Worm (Caenorhabditis elegans) whole organism, L4 larva: ENCODE data around the gene pkc-1.

Experiments
- D1046.2 ChIP-seq: fragments of 200-800 bp; sonication (Bioruptor generic); IDR thresholded peaks from 2 replicates; pipeline ENCODE4 v1.3.6; 2022; ENCODE audit warnings: missing genetic modification characterization, missing compliant biosample characterization
- F44E2.7 ChIP-seq: fragments of 200-800 bp; sonication (Bioruptor generic); IDR thresholded peaks from 2 replicates; pipeline ENCODE4 v2.1.2; 2022; ENCODE audit warnings: missing genetic modification characterization, missing compliant biosample characterization
- F49E8.2 ChIP-seq: sonication (generic microtip); optimal IDR thresholded peaks from 2 replicates; lab custom pipeline; 2016; ENCODE audit warnings: missing compliant biosample characterization, mild to moderate bottlenecking, missing genetic modification characterization, borderline replicate concordance
- T26A8.4 ChIP-seq: fragments of 200-800 bp; sonication (Bioruptor generic); IDR thresholded peaks from 2 replicates; pipeline ENCODE4 v1.3.6; 2022; ENCODE audit warnings: missing genetic modification characterization, missing compliant biosample characterization
- Y5F2A.4 ChIP-seq: fragments of 200-800 bp; sonication (Bioruptor generic); optimal IDR thresholded peaks from 2 replicates; lab custom pipeline; 2018; ENCODE audit warnings: mild to moderate bottlenecking, missing genetic modification characterization, missing compliant biosample characterization
- aha-1 ChIP-seq: fragments of 150-350 bp; peaks from one replicate; lab custom pipeline; 2014; ENCODE audit warnings: missing biosample characterization, missing genetic modification characterization
- aly-2 ChIP-seq: sonication (generic microtip); optimal IDR thresholded peaks from 2 replicates; lab custom pipeline; 2018; ENCODE audit warnings: missing biosample characterization, missing genetic modification characterization
- ama-1 ChIP-seq: fragments of 150-350 bp; optimal IDR thresholded peaks from 2 replicates; lab custom pipeline; 2014; ENCODE audit warnings: inconsistent platforms, mixed read lengths
- arid-1 ChIP-seq: fragments of 200-800 bp; sonication (Bioruptor generic); conservative IDR thresholded peaks from 2 replicates; pipeline ENCODE4 v1.3.6; 2022; ENCODE audit warnings: missing genetic modification reagents, missing genetic modification characterization, missing compliant biosample characterization
- ces-1 ChIP-seq: fragments of 150-350 bp; sonication (generic microtip); optimal IDR thresholded peaks from 4 replicates; lab custom pipeline; 2014; ENCODE audit warnings: missing biosample characterization, missing genetic modification reagents, missing genetic modification characterization
- cey-2 ChIP-seq: sonication (generic microtip); optimal IDR thresholded peaks from 3 replicates; lab custom pipeline; 2017; ENCODE audit warnings: missing genetic modification characterization, mild to moderate bottlenecking, missing compliant biosample characterization, antibody characterized with exemption, borderline replicate concordance; ENCODE audit not compliant: insufficient read depth
- ctbp-1 ChIP-seq: fragments of 200-800 bp; sonication (Bioruptor generic); IDR thresholded peaks from 2 replicates; pipeline ENCODE4 v1.3.6; 2022; ENCODE audit warnings: missing genetic modification reagents, missing genetic modification characterization, missing compliant biosample characterization
- daf-12 ChIP-seq: fragments of 150-350 bp; optimal IDR thresholded peaks from 2 replicates; lab custom pipeline; 2014; ENCODE audit warnings: missing biosample characterization, missing genetic modification reagents, missing genetic modification characterization
- daf-16 ChIP-seq, 3 experiments: sonication (generic microtip); optimal IDR thresholded peaks; 2 replicates each; lab custom pipeline; 2016 to 2017; ENCODE audit warnings: missing genetic modification characterization in 3 of 3, missing genetic modification reagents in 3 of 3, mild to moderate bottlenecking in 2 of 3, missing compliant biosample characterization in 2 of 3, missing biosample characterization in 1 of 3, moderate library complexity in 1 of 3
- daf-19 ChIP-seq: fragments of 200-800 bp; sonication (Bioruptor generic); conservative IDR thresholded peaks from 2 replicates; pipeline ENCODE4 v1.3.6; 2022; ENCODE audit warnings: missing genetic modification characterization, missing compliant biosample characterization
- dmd-8 ChIP-seq: fragments of 200-800 bp; sonication (Bioruptor generic); IDR thresholded peaks from 2 replicates; pipeline ENCODE4 v1.3.6; 2022; ENCODE audit warnings: missing genetic modification characterization, missing compliant biosample characterization
- dpl-1 ChIP-seq: fragments of 150-350 bp; optimal IDR thresholded peaks from 2 replicates; lab custom pipeline; 2014; ENCODE audit warnings: missing biosample characterization, missing genetic modification reagents, missing genetic modification characterization
- dve-1 ChIP-seq: sonication (generic microtip); optimal IDR thresholded peaks from 2 replicates; lab custom pipeline; 2017; ENCODE audit warnings: antibody characterized with exemption, mild to moderate bottlenecking, missing genetic modification characterization, missing compliant biosample characterization; ENCODE audit not compliant: insufficient read depth
- fkh-10 ChIP-seq: fragments of 150-350 bp; optimal IDR thresholded peaks from 2 replicates; lab custom pipeline; 2014; ENCODE audit warnings: missing biosample characterization, missing genetic modification reagents, missing genetic modification characterization
- jun-1 ChIP-seq: fragments of 150-350 bp; optimal IDR thresholded peaks from 2 replicates; lab custom pipeline; 2014; ENCODE audit warnings: missing biosample characterization, missing genetic modification reagents, missing genetic modification characterization
- lin-13 ChIP-seq: fragments of 150-350 bp; optimal IDR thresholded peaks from 2 replicates; lab custom pipeline; 2014; ENCODE audit warnings: missing biosample characterization, missing genetic modification reagents, missing genetic modification characterization
- lin-38 ChIP-seq: fragments of 200-800 bp; sonication (Bioruptor generic); IDR thresholded peaks from 2 replicates; pipeline ENCODE4 v1.3.6; 2022; ENCODE audit warnings: missing genetic modification reagents, missing genetic modification characterization, missing compliant biosample characterization
- lin-39 ChIP-seq: fragments of 150-350 bp; optimal IDR thresholded peaks from 2 replicates; lab custom pipeline; 2014; ENCODE audit warnings: missing biosample characterization, missing genetic modification reagents, missing genetic modification characterization
- lir-3 ChIP-seq: sonication (generic microtip); optimal IDR thresholded peaks from 2 replicates; lab custom pipeline; 2016; ENCODE audit warnings: mild to moderate bottlenecking, missing genetic modification characterization, missing compliant biosample characterization
- lsy-2 ChIP-seq, 2 experiments: fragments of 150-350 bp in 1 of 2; sonication (generic microtip) in 1 of 2; optimal IDR thresholded peaks; 2 replicates each; lab custom pipeline; 2014 to 2017; ENCODE audit warnings: missing biosample characterization in 2 of 2, missing genetic modification characterization in 2 of 2
- madf-5 ChIP-seq, 2 experiments: fragments of 200-800 bp; sonication (Bioruptor generic); IDR thresholded peaks; 2 replicates each; pipeline ENCODE4 v1.3.6; 2022; ENCODE audit warnings: missing compliant biosample characterization in 2 of 2, missing genetic modification characterization in 2 of 2
- mdl-1 ChIP-seq, 2 experiments: fragments of 150-350 bp in 1 of 2; sonication (generic microtip) in 1 of 2; optimal IDR thresholded peaks; 2 replicates each; lab custom pipeline; 2014 to 2017; ENCODE audit warnings: missing biosample characterization in 2 of 2, missing genetic modification characterization in 2 of 2
- mes-2 ChIP-seq: sonication (generic microtip); optimal IDR thresholded peaks from 2 replicates; lab custom pipeline; 2016; ENCODE audit warnings: missing genotype, mild to moderate bottlenecking, missing genetic modification characterization, missing compliant biosample characterization; ENCODE audit not compliant: poor library complexity, severe bottlenecking
- mxl-2 ChIP-seq: fragments of 200-800 bp; sonication (Bioruptor generic); conservative IDR thresholded peaks from 2 replicates; pipeline ENCODE4 v1.3.6; 2022; ENCODE audit warnings: missing genetic modification reagents, missing genetic modification characterization, missing compliant biosample characterization
- nhr-10 ChIP-seq: fragments of 150-350 bp; optimal IDR thresholded peaks from 2 replicates; lab custom pipeline; 2014; ENCODE audit warnings: missing biosample characterization, missing genetic modification characterization
- nhr-102 ChIP-seq: sonication (generic microtip); optimal IDR thresholded peaks from 2 replicates; lab custom pipeline; 2016; ENCODE audit warnings: mild to moderate bottlenecking, missing genetic modification characterization, moderate library complexity, missing compliant biosample characterization
- nhr-25 ChIP-seq: sonication (generic microtip); optimal IDR thresholded peaks from 2 replicates; lab custom pipeline; 2017; ENCODE audit warnings: missing genetic modification characterization, mild to moderate bottlenecking, missing compliant biosample characterization, antibody characterized with exemption, moderate library complexity, borderline replicate concordance; ENCODE audit not compliant: insufficient read depth
- nhr-28 ChIP-seq: fragments of 150-350 bp; optimal IDR thresholded peaks from 2 replicates; lab custom pipeline; 2014; ENCODE audit warnings: missing biosample characterization, missing genetic modification characterization
- nhr-6 ChIP-seq: fragments of 150-350 bp; optimal IDR thresholded peaks from 2 replicates; lab custom pipeline; 2014; ENCODE audit warnings: missing biosample characterization, missing genetic modification characterization
- rbr-2 ChIP-seq: sonication (generic microtip); optimal IDR thresholded peaks from 2 replicates; lab custom pipeline; 2016; ENCODE audit warnings: missing genotype, missing genetic modification characterization, missing compliant biosample characterization
- snpc-1.2 ChIP-seq: fragments of 200-800 bp; sonication (Bioruptor generic); IDR thresholded peaks from 2 replicates; pipeline ENCODE4 v1.3.6; 2022; ENCODE audit warnings: missing genetic modification reagents, missing genetic modification characterization, missing compliant biosample characterization
- spr-3 ChIP-seq: fragments of 200-800 bp; sonication (Bioruptor generic); optimal IDR thresholded peaks from 2 replicates; lab custom pipeline; 2018; ENCODE audit warnings: mild to moderate bottlenecking, missing genetic modification characterization, missing compliant biosample characterization
- unc-62 ChIP-seq, 3 experiments: fragments of 150-350 bp in 1 of 3; sonication (generic microtip); optimal IDR thresholded peaks in 2 of 3; peaks in 1 of 3; 1 replicate in 1 of 3; 2 replicates in 2 of 3; lab custom pipeline; 2014 to 2017; ENCODE audit warnings: missing biosample characterization in 3 of 3, missing genetic modification characterization in 3 of 3, missing genetic modification reagents in 3 of 3, missing genotype in 1 of 3
- vab-7 ChIP-seq: fragments of 200-800 bp; sonication (Bioruptor generic); IDR thresholded peaks from 2 replicates; pipeline ENCODE4 v1.3.6; 2022; ENCODE audit warnings: missing genetic modification reagents, missing genetic modification characterization, missing compliant biosample characterization

Gene pkc-1

DNA sequence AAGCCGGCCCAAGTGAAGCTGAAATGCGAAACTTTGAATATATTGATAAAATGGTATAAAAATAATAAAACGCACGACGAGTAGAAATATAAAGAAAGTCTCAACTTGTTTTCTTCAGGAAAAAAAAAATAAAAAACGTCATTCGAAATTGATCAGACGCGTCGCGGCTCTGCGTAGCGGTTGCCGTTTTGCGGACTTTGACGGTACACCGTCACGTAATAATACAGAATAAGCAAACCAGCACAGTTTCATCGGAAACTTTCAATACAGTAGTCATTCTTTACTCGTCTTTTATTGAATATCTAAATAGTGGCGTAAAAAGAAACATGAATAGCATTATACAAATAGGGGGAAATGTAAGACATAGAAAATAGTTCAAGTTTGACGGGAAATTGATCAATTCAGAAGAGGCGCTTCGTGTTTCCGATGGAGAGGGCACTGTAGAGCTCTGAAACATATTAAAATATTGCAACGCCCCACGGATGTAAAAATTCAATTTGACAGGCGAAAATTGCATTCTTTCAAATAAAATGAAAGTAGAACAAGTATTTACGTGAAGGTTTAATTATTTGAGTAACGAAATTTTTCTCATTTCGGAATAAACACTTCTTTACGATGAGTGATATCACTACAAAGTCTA, 38.1 kb downstream of the pkc-1 start, which contains the start of the genes cyl-1 and C52E4.7:
cyl-1 (minus strand) TSS at position 18 of the 640 bp plus-strand sequence.
C52E4.7 (plus strand) TSS at position 590 of the 640 bp plus-strand sequence.
- TF ChIP-seq mes-2 (tag; lab: Kevin White, UChicago) (peak; percentile 73), vab-7 (no peak), dve-1 (tag; lab: Kevin White, UChicago) (peak; percentile 39), lin-13 (peak; percentile 53), nhr-25 (tag; lab: Kevin White, UChicago) (peak; percentile 39), daf-16 (GFP tag; optimal IDR thresholded peaks at IDR 0.05; lab: Kevin White, UChicago) (no peak), daf-16 (tag; optimal IDR thresholded peaks at IDR 0.05; lab: Kevin White, UChicago) (peak; percentile 56), nhr-6 (tag; lab: Kevin White, UChicago) (peak; percentile 94), aha-1 (peak; percentile 41), madf-5 (GFP tag; IDR thresholded peaks at IDR 0.05; lab: Robert Waterston, UW) (no peak), lir-3 (no peak), dpl-1 (GFP tag; lab: Kevin White, UChicago) (peak; percentile 67), D1046.2 (GFP tag; lab: Robert Waterston, UW) (no peak), lsy-2 (tag; optimal IDR thresholded peaks at IDR 0.05; lab: Kevin White, UChicago) (peak in 1 of 2 experiments; percentile 72), rbr-2 (tag; lab: Kevin White, UChicago) (peak; percentile 45), lin-38 (GFP tag; lab: Robert Waterston, UW) (peak; percentile 56), mxl-2 (no peak), unc-62 (GFP tag; optimal IDR thresholded peaks at IDR 0.05 in 1 of 2; lab: Kevin White, UChicago) (peak in 1 of 2 experiments; percentile 58), unc-62 (tag; optimal IDR thresholded peaks at IDR 0.05; lab: Kevin White, UChicago) (no peak), cey-2 (tag; lab: Kevin White, UChicago) (no peak)

DNA sequence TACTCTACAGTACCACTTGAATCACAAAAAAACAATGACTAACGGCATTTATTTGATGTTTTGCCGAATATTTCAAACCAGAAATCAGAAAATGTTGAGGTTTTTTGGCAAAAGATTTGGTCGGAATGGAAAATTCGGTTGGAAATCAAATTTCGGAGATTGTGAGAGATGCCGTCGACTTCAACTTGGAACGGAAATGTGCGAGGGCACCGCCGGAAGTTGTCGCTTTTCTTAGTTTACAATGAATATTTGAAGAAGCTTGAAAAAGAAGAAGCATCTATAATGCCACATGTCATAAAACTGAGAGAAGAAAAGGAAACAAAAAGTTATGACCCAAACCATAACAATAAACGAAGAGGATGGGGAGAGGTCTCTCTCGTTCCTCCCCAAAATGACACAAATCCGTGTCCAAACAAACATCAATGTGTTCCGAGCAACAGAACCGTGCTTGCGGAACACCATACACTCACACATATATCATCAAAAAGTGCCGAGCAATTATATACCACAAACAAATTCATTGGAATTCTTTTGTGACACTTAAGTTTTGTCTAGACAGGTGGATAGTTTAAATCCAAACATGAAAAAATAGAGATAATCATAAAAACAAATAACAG, 41.3 kb downstream of the pkc-1 start:
- TF ChIP-seq unc-62 (GFP tag; optimal IDR thresholded peaks at IDR 0.05 in 1 of 2; lab: Kevin White, UChicago) (peak in 1 of 2 experiments; percentile 61), unc-62 (tag; optimal IDR thresholded peaks at IDR 0.05; lab: Kevin White, UChicago) (no peak), daf-12 (no peak), cey-2 (tag; lab: Kevin White, UChicago) (no peak), Y5F2A.4 (GFP tag; lab: Kevin White, UChicago) (no peak), fkh-10 (GFP tag; lab: Kevin White, UChicago) (peak; percentile 52), mes-2 (tag; lab: Kevin White, UChicago) (peak; percentile 27), dve-1 (tag; lab: Kevin White, UChicago) (peak; percentile 17), nhr-6 (tag; lab: Kevin White, UChicago) (no peak), daf-19 (GFP tag; lab: Robert Waterston, UW) (no peak), ctbp-1 (GFP tag; lab: Robert Waterston, UW) (peak; percentile 65; the same call in 1 of the 2 replicates), lin-39 (tag; lab: Kevin White, UChicago) (no peak), dpl-1 (GFP tag; lab: Kevin White, UChicago) (no peak), lin-38 (GFP tag; lab: Robert Waterston, UW) (peak; percentile 44), F49E8.2 (no peak), nhr-102 (peak; percentile 22), nhr-25 (tag; lab: Kevin White, UChicago) (no peak), aly-2 (tag; lab: Kevin White, UChicago) (no peak), mxl-2 (no peak), snpc-1.2 (no peak), arid-1 (GFP tag; lab: Robert Waterston, UW) (0 out of 2 replicates have a peak, but pooled peaks have one; percentile 27), mdl-1 (tag; optimal IDR thresholded peaks at IDR 0.05; lab: Kevin White, UChicago) (no peak), nhr-28 (tag; lab: Kevin White, UChicago) (no peak), dmd-8 (GFP tag; lab: Robert Waterston, UW) (0 out of 2 replicates have a peak, but pooled peaks have one; percentile 22), ama-1 (peak; percentile 76), T26A8.4 (GFP tag; lab: Robert Waterston, UW) (peak; percentile 51; the same call in 1 of the 2 replicates), spr-3 (GFP tag; lab: Kevin White, UChicago) (no peak), ces-1 (GFP tag; lab: Kevin White, UChicago) (no peak), jun-1 (tag; lab: Kevin White, UChicago) (no peak), F44E2.7 (GFP tag; lab: Robert Waterston, UW) (no peak), nhr-10 (tag; lab: Kevin White, UChicago) (no peak)
